Fruit fly (Drosophila melanogaster): ENCODE measurements around the gene Dph4.

Gene Dph4

dm6 chr3R:5599521-5600360, 24.2 kb downstream of the Dph4 start (continued):
- peak; percentile 86 for TF ChIP-seq scrt (GFP tag; optimal IDR thresholded peaks at IDR 0.05)
- no peak for TF ChIP-seq CkIIα-i1 (GFP tag; IDR thresholded peaks at IDR 0.05)
- peak; percentile 21 for TF ChIP-seq stwl (tag; optimal IDR thresholded peaks at IDR 0.05)
- TF ChIP-seq jing (GFP tag; optimal IDR thresholded peaks at IDR 0.05), result no peak
- TF ChIP-seq gcm (GFP tag; optimal IDR thresholded peaks at IDR 0.05), result no peak
- TF ChIP-seq Max (GFP tag; optimal IDR thresholded peaks at IDR 0.05), result peak; percentile 61
- no peak for TF ChIP-seq CG6813 (GFP tag; optimal IDR thresholded peaks at IDR 0.05)
- TF ChIP-seq CG30431 (GFP tag; optimal IDR thresholded peaks at IDR 0.05), result no peak
- TF ChIP-seq D (optimal IDR thresholded peaks at IDR 0.05), result peak; percentile 78
- no peak for TF ChIP-seq D (GFP tag; optimal IDR thresholded peaks at IDR 0.05)
- no peak for TF ChIP-seq CG18262 (tag; optimal IDR thresholded peaks at IDR 0.05)
- no peak for TF ChIP-seq ac (GFP tag; optimal IDR thresholded peaks at IDR 0.05)
- TF ChIP-seq schlank (tag; optimal IDR thresholded peaks at IDR 0.05), result no peak
- no peak for TF ChIP-seq danr (GFP tag; IDR thresholded peaks at IDR 0.05)
- TF ChIP-seq CG6654 (GFP tag; optimal IDR thresholded peaks at IDR 0.05), result peak; percentile 53
- peak; percentile 13 for TF ChIP-seq HmgZ (tag; optimal IDR thresholded peaks at IDR 0.05)
- peak; percentile 3 for TF ChIP-seq pfk (GFP tag; optimal IDR thresholded peaks at IDR 0.05)
- no peak for TF ChIP-seq MTF-1 (GFP tag; optimal IDR thresholded peaks at IDR 0.05; ENCODE audit: borderline replicate concordance)
- no peak for TF ChIP-seq CG11504 (tag; optimal IDR thresholded peaks at IDR 0.05)
- no peak for TF ChIP-seq Hmr (GFP tag; optimal IDR thresholded peaks at IDR 0.05)
- TF ChIP-seq CG17359 (tag; optimal IDR thresholded peaks at IDR 0.05), result peak; percentile 9
- no peak for TF ChIP-seq gsb-n (tag; optimal IDR thresholded peaks at IDR 0.05)
- no peak for TF ChIP-seq CG7963 (GFP tag; IDR thresholded peaks at IDR 0.05; ENCODE audit: partially characterized antibody)
- TF ChIP-seq CG3838 (GFP tag; optimal IDR thresholded peaks at IDR 0.05), result no peak
- no peak for TF ChIP-seq Optix (GFP tag; IDR thresholded peaks at IDR 0.05)
- TF ChIP-seq ro (GFP tag; IDR thresholded peaks at IDR 0.05), result no peak
- no peak for TF ChIP-seq D19A (tag; optimal IDR thresholded peaks at IDR 0.05)

dm6 chr3R:5594878-5595277, 29.0 kb downstream of the Dph4 start:
- peak; percentile 33 for TF ChIP-seq HmgZ (tag; optimal IDR thresholded peaks at IDR 0.05)
- peak; percentile 73 for TF ChIP-seq CG15073 (GFP tag; optimal IDR thresholded peaks at IDR 0.05)
- peak; percentile 54 for TF ChIP-seq Med (GFP tag)
- TF ChIP-seq Six4 (GFP tag; optimal IDR thresholded peaks at IDR 0.05), result no peak
- no peak for TF ChIP-seq CG30431 (GFP tag; optimal IDR thresholded peaks at IDR 0.05)
- no peak for TF ChIP-seq gce (GFP tag; IDR thresholded peaks at IDR 0.05)
- no peak for TF ChIP-seq E2f2 (GFP tag; IDR thresholded peaks at IDR 0.05)
- TF ChIP-seq CTCF (GFP tag; optimal IDR thresholded peaks at IDR 0.05), result peak; percentile 11
- peak; percentile 86; the same call in 2 of the 3 replicates for TF ChIP-seq CG2199 (GFP tag; IDR thresholded peaks at IDR 0.05)
- TF ChIP-seq nom (GFP tag; optimal IDR thresholded peaks at IDR 0.05), result peak; percentile 11

dm6 chr3R:5592009-5592572, 31.8 kb downstream of the Dph4 start:
- TF ChIP-seq ftz-f1 (GFP tag; optimal IDR thresholded peaks at IDR 0.05) (peak; percentile 63), Elba2 (GFP tag; optimal IDR thresholded peaks at IDR 0.05) (peak; percentile 71), lov (optimal IDR thresholded peaks at IDR 0.05) (no peak), lov (GFP tag; IDR thresholded peaks at IDR 0.05) (no peak), cwo (GFP tag; optimal IDR thresholded peaks at IDR 0.05) (peak; percentile 79), Hand (GFP tag; optimal IDR thresholded peaks at IDR 0.05) (no peak), Med (GFP tag) (peak; percentile 73), ro (GFP tag; IDR thresholded peaks at IDR 0.05) (no peak), disco-r (GFP tag; optimal IDR thresholded peaks at IDR 0.05) (no peak), CG9437 (GFP tag; optimal IDR thresholded peaks at IDR 0.05) (peak; percentile 97), bbx (GFP tag; IDR thresholded peaks at IDR 0.05; ENCODE audit: partially characterized antibody) (0 out of 2 replicates have a peak, but pooled peaks have one; percentile 15), lmd (GFP tag; IDR thresholded peaks at IDR 0.05) (no peak), cad (GFP tag; optimal IDR thresholded peaks at IDR 0.05) (peak; percentile 39), H2.0 (GFP tag; IDR thresholded peaks at IDR 0.05) (no peak), ewg (GFP tag; optimal IDR thresholded peaks at IDR 0.05) (no peak), sisA (GFP tag; IDR thresholded peaks at IDR 0.05) (no peak)
